Fruit fly (Drosophila melanogaster) whole organism, embryonic: ENCODE results near the gene CG33286.

ENCODE experiments used
- Blimp-1 ChIP-seq: fragments of 200-800 bp; sonication (Bioruptor generic); optimal IDR thresholded peaks from 3 replicates; lab custom pipeline; 2018; ENCODE audit warnings: missing biosample characterization, missing genetic modification characterization, mild to moderate bottlenecking, moderate library complexity, missing genetic modification reagents
- CG12236 ChIP-seq: fragments of 200-800 bp; sonication (Bioruptor generic); optimal IDR thresholded peaks from 2 replicates; lab custom pipeline; 2016; ENCODE audit warnings: missing biosample characterization, missing genetic modification characterization
- CG12299 ChIP-seq: fragments of 200-800 bp; sonication (Bioruptor generic); optimal IDR thresholded peaks from 2 replicates; lab custom pipeline; 2018; ENCODE audit warnings: missing biosample characterization, mild to moderate bottlenecking, missing genetic modification characterization
- CG1233 ChIP-seq: fragments of 200-800 bp; sonication (Bioruptor generic); optimal IDR thresholded peaks from 4 replicates; lab custom pipeline; 2018; ENCODE audit warnings: missing biosample characterization, mild to moderate bottlenecking, missing genetic modification characterization
- CG12391 ChIP-seq: fragments of 200-800 bp; sonication (Bioruptor generic); optimal IDR thresholded peaks from 3 replicates; lab custom pipeline; 2018; ENCODE audit warnings: missing biosample characterization, mild to moderate bottlenecking, missing genetic modification characterization, moderate library complexity
- CG12769 ChIP-seq: fragments of 200-800 bp; sonication (Bioruptor generic); optimal IDR thresholded peaks from 2 replicates; lab custom pipeline; 2019; ENCODE audit warnings: missing biosample characterization, mild to moderate bottlenecking, missing genetic modification characterization, moderate library complexity
- CG13287 ChIP-seq: fragments of 200-800 bp; sonication (Bioruptor generic); IDR thresholded peaks from 2 replicates; pipeline ENCODE4 v1.3.6; 2022; ENCODE audit warnings: missing biosample characterization, missing genetic modification characterization; ENCODE audit not compliant: partially characterized antibody
- CG13296 ChIP-seq: fragments of 200-800 bp; sonication (Bioruptor generic); optimal IDR thresholded peaks from 3 replicates; lab custom pipeline; 2018; ENCODE audit warnings: missing biosample characterization, mild to moderate bottlenecking, missing genetic modification characterization
- CG13624 ChIP-seq: fragments of 200-800 bp; sonication (Bioruptor generic); optimal IDR thresholded peaks from 2 replicates; lab custom pipeline; 2016; ENCODE audit warnings: missing biosample characterization, missing genetic modification characterization
- CG13775 ChIP-seq: fragments of 200-800 bp; sonication (Bioruptor generic); optimal IDR thresholded peaks from 3 replicates; lab custom pipeline; 2017; ENCODE audit warnings: missing biosample characterization, mild to moderate bottlenecking, missing genetic modification characterization
- CG13894 ChIP-seq: fragments of 200-800 bp; sonication (Bioruptor generic); optimal IDR thresholded peaks from 3 replicates; lab custom pipeline; 2018; ENCODE audit warnings: missing biosample characterization, mild to moderate bottlenecking, missing genetic modification characterization, moderate library complexity
- CG15696 ChIP-seq: fragments of 200-800 bp; sonication (Bioruptor generic); optimal IDR thresholded peaks from 2 replicates; lab custom pipeline; 2019; ENCODE audit warnings: missing biosample characterization, mild to moderate bottlenecking, missing genetic modification characterization, moderate library complexity
- CG16779 ChIP-seq: fragments of 200-800 bp; sonication (Bioruptor generic); IDR thresholded peaks from 2 replicates; pipeline ENCODE4 v1.3.6; 2022; ENCODE audit warnings: missing biosample characterization, missing genetic modification characterization
- CG42726 ChIP-seq: fragments of 200-800 bp; sonication (Bioruptor generic); IDR thresholded peaks from 2 replicates; pipeline ENCODE4 v1.3.6; 2022; ENCODE audit warnings: missing biosample characterization, missing genetic modification characterization; ENCODE audit not compliant: partially characterized antibody
- CG4854 ChIP-seq: fragments of 200-800 bp; sonication (Bioruptor generic); optimal IDR thresholded peaks from 2 replicates; lab custom pipeline; 2016; ENCODE audit warnings: missing biosample characterization, missing genetic modification characterization, inconsistent platforms
- CG6254 ChIP-seq: fragments of 200-800 bp; sonication (Bioruptor generic); optimal IDR thresholded peaks from 3 replicates; lab custom pipeline; 2017; ENCODE audit warnings: mild to moderate bottlenecking, missing biosample characterization, missing genetic modification reagents, missing genetic modification characterization
- CG6272 ChIP-seq: fragments of 200-800 bp; sonication (Bioruptor generic); IDR thresholded peaks from 2 replicates; pipeline ENCODE4 v1.3.6; 2022; ENCODE audit warnings: missing biosample characterization, missing genetic modification characterization
- CG6689 ChIP-seq: fragments of 200-800 bp; sonication (Bioruptor generic); IDR thresholded peaks from 2 replicates; pipeline ENCODE4 v1.3.6; 2022; ENCODE audit warnings: missing biosample characterization, missing genetic modification characterization
- CG6854 ChIP-seq: fragments of 200-800 bp; sonication (Bioruptor generic); optimal IDR thresholded peaks from 3 replicates; lab custom pipeline; 2017; ENCODE audit warnings: missing biosample characterization, mild to moderate bottlenecking, missing genetic modification characterization
- CG8281 ChIP-seq: fragments of 200-800 bp; sonication (Bioruptor generic); optimal IDR thresholded peaks from 2 replicates; lab custom pipeline; 2018; ENCODE audit warnings: missing biosample characterization, mild to moderate bottlenecking, missing genetic modification characterization, moderate library complexity
- CG8388 ChIP-seq: fragments of 200-800 bp; sonication (Bioruptor generic); optimal IDR thresholded peaks from 2 replicates; lab custom pipeline; 2019; ENCODE audit warnings: missing biosample characterization, mild to moderate bottlenecking, missing genetic modification characterization, moderate library complexity
- CG9727 ChIP-seq: fragments of 200-800 bp; sonication (Bioruptor generic); optimal IDR thresholded peaks from 3 replicates; lab custom pipeline; 2017; ENCODE audit warnings: missing biosample characterization, mild to moderate bottlenecking, missing genetic modification characterization
- Hand ChIP-seq: fragments of 200-800 bp; sonication (Bioruptor generic); optimal IDR thresholded peaks from 2 replicates; lab custom pipeline; 2017; ENCODE audit warnings: mild to moderate bottlenecking, missing biosample characterization, missing genetic modification reagents, missing genetic modification characterization
- HmgD ChIP-seq: fragments of 200-800 bp; sonication (Bioruptor generic); optimal IDR thresholded peaks from 3 replicates; lab custom pipeline; 2016; ENCODE audit warnings: missing biosample characterization, missing genetic modification characterization
- Hr78 ChIP-seq, 2 experiments: fragments of 200-800 bp in 1 of 2; fragments of >200 bp in 1 of 2; sonication (Bioruptor generic) in 1 of 2; optimal IDR thresholded peaks; 2 replicates each; lab custom pipeline; 2017 to 2019; ENCODE audit warnings: missing biosample characterization in 2 of 2, missing genetic modification characterization in 2 of 2, mild to moderate bottlenecking in 1 of 2, moderate library complexity in 1 of 2
- Taf1 ChIP-seq: fragments of 200-800 bp; sonication (Bioruptor generic); IDR thresholded peaks from 2 replicates; pipeline ENCODE4 v1.3.6; 2022; ENCODE audit warnings: missing biosample characterization, missing genetic modification characterization
- Trl ChIP-seq, 3 experiments: fragments of >200 bp in 2 of 3; fragments of 200-800 bp in 1 of 3; sonication (Bioruptor generic) in 1 of 3; optimal IDR thresholded peaks; 2 replicates in 1 of 3; 3 replicates in 2 of 3; lab custom pipeline; 2016 to 2017; ENCODE audit warnings: missing biosample characterization in 1 of 3, missing genetic modification characterization in 1 of 3
- Xrp1 ChIP-seq: fragments of 200-800 bp; sonication (Bioruptor generic); IDR thresholded peaks from 2 replicates; pipeline ENCODE4 v1.3.6; 2022; ENCODE audit warnings: missing biosample characterization, missing genetic modification characterization
- ac ChIP-seq: fragments of 200-800 bp; sonication (Bioruptor generic); optimal IDR thresholded peaks from 3 replicates; lab custom pipeline; 2017; ENCODE audit warnings: missing biosample characterization, mild to moderate bottlenecking, missing genetic modification characterization
- al ChIP-seq: fragments of 200-800 bp; sonication (Bioruptor generic); IDR thresholded peaks from 2 replicates; pipeline ENCODE4 v1.3.6; 2022; ENCODE audit warnings: missing biosample characterization, missing genetic modification characterization
- amos ChIP-seq: fragments of 200-800 bp; sonication (Bioruptor generic); IDR thresholded peaks from 2 replicates; pipeline ENCODE4 v1.3.6; 2022; ENCODE audit warnings: missing biosample characterization, missing genetic modification characterization; ENCODE audit not compliant: partially characterized antibody
- cad ChIP-seq: fragments of >200 bp; optimal IDR thresholded peaks from 2 replicates; lab custom pipeline; 2017; ENCODE audit warnings: missing biosample characterization, missing genetic modification characterization
- chif ChIP-seq, 2 experiments: fragments of 200-800 bp; sonication (Bioruptor generic); optimal IDR thresholded peaks; 3 replicates each; lab custom pipeline; 2016; ENCODE audit warnings: missing biosample characterization in 2 of 2, missing genetic modification characterization in 2 of 2
- chm ChIP-seq: fragments of 200-800 bp; sonication (Bioruptor generic); IDR thresholded peaks from 2 replicates; pipeline ENCODE4 v1.3.6; 2022; ENCODE audit warnings: missing biosample characterization, missing genetic modification characterization
- corto ChIP-seq: fragments of 200-800 bp; sonication (Bioruptor generic); optimal IDR thresholded peaks from 2 replicates; lab custom pipeline; 2016; ENCODE audit warnings: missing biosample characterization, mild to moderate bottlenecking, missing genetic modification characterization, moderate library complexity
- dan ChIP-seq: fragments of 200-800 bp; sonication (Bioruptor generic); IDR thresholded peaks from 2 replicates; pipeline ENCODE4 v1.3.6; 2022; ENCODE audit warnings: missing biosample characterization, missing genetic modification characterization
- fd102C ChIP-seq: fragments of 200-800 bp; sonication (Bioruptor generic); optimal IDR thresholded peaks from 2 replicates; lab custom pipeline; 2018; ENCODE audit warnings: missing biosample characterization, mild to moderate bottlenecking, missing genetic modification characterization, moderate library complexity
- gro ChIP-seq: fragments of 200-800 bp; sonication (Bioruptor generic); optimal IDR thresholded peaks from 2 replicates; lab custom pipeline; 2016; ENCODE audit warnings: missing biosample characterization, missing genetic modification characterization
- kni ChIP-seq: fragments of 200-800 bp; sonication (Bioruptor generic); optimal IDR thresholded peaks from 3 replicates; lab custom pipeline; 2017; ENCODE audit warnings: mild to moderate bottlenecking, missing biosample characterization, missing genetic modification reagents, missing genetic modification characterization
- lilli ChIP-seq: fragments of 200-800 bp; sonication (Bioruptor generic); optimal IDR thresholded peaks from 3 replicates; lab custom pipeline; 2016; ENCODE audit warnings: missing biosample characterization, missing genetic modification characterization
- pan ChIP-seq, 4 experiments: fragments of >200 bp in 3 of 4; fragments of 200-800 bp in 1 of 4; sonication (Bioruptor generic) in 1 of 4; optimal IDR thresholded peaks in 3 of 4; IDR thresholded peaks in 1 of 4; 2 replicates each; pipeline versions ENCODE4 v1.3.6 to Lab custom; 2017 to 2022; ENCODE audit warnings: missing biosample characterization in 2 of 4, missing genetic modification characterization in 2 of 4, mixed read lengths in 1 of 4
- pnt ChIP-seq: fragments of 200-800 bp; sonication (Bioruptor generic); optimal IDR thresholded peaks from 3 replicates; lab custom pipeline; 2016; ENCODE audit warnings: missing biosample characterization, missing genetic modification characterization
- psq ChIP-seq: fragments of 200-800 bp; sonication (Bioruptor generic); optimal IDR thresholded peaks from 2 replicates; lab custom pipeline; 2017; ENCODE audit warnings: missing biosample characterization, missing genetic modification characterization
- sd ChIP-seq: fragments of 200-800 bp; sonication (Bioruptor generic); optimal IDR thresholded peaks from 3 replicates; lab custom pipeline; 2018; ENCODE audit warnings: missing biosample characterization, mild to moderate bottlenecking, missing genetic modification characterization, moderate library complexity
- shn ChIP-seq: fragments of 200-800 bp; sonication (Bioruptor generic); optimal IDR thresholded peaks from 3 replicates; lab custom pipeline; 2016; ENCODE audit warnings: missing biosample characterization, missing genetic modification characterization
- sr ChIP-seq: fragments of 200-800 bp; sonication (Bioruptor generic); IDR thresholded peaks from 3 replicates; pipeline ENCODE4 v1.3.6; 2022; ENCODE audit warnings: missing biosample characterization, missing genetic modification characterization
- yki ChIP-seq: fragments of >200 bp; optimal IDR thresholded peaks from 3 replicates; lab custom pipeline; 2018

CG33286 gene

DNA sequence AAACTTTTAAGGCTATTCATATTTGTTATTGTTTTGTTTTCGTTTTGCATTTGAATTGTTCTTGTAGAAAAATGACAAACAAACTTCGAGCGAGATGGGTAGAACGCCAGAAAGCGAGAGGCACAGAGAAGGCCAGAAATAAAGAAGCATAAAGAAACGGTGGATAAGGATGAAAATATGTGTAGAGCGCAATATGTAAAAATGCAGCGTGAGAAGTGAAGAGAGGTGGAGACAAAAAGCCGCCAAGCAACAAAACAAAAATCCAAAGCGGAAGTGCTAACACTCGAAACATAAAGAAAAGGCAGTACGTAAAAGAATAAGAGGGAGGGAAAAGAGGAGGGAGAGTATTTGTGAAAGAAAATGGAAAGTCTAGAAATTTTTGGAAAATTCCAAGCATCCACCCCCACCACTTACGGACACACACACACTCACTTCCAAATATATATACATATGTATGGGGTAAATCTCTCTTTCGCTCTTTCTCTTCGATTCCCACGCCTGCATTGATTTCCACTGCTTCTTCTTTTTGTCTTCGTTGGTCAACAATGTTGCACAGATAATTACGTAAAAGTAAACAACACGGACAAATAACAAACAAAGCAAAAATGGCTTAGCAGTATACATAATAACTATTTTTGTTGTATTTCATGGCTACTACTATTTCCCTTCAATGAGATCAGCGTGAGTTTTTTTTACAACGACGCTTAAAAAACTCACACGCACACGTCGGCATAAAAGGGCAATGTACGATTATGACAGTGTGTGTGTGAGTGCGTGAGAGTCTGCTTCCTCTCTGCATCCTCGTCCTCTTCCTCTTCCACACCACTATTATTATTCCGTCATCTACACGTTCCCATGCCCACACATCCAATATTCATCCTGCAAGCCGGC, 33.1 kb upstream of the CG33286 start (continued):
- TF ChIP-seq Trl (optimal IDR thresholded peaks at IDR 0.05; lab: Kevin White, UChicago) = peak; percentile 44 to 59
- peak; percentile 18 for TF ChIP-seq Trl (GFP tag; optimal IDR thresholded peaks at IDR 0.05; lab: Kevin White, UChicago)
- peak; percentile 20 for TF ChIP-seq CG12236 (GFP tag; lab: Kevin White, UChicago)
- peak; percentile 32 for TF ChIP-seq pnt (GFP tag; lab: Kevin White, UChicago)
- peak; percentile 1 for TF ChIP-seq CG12391 (tag; lab: Kevin White, UChicago)
- TF ChIP-seq chif (GFP tag; optimal IDR thresholded peaks at IDR 0.05; lab: Kevin White, UChicago) = peak in 1 of 2 experiments; percentile 35
- TF ChIP-seq kni (GFP tag; lab: Kevin White, UChicago) = peak; percentile 83
- peak; percentile 52; the same call in 1 of the 3 replicates for TF ChIP-seq sr (GFP tag; lab: Robert Waterston, UW)
- no peak for TF ChIP-seq CG16779
- TF ChIP-seq Hand = no peak
- TF ChIP-seq CG8388 = peak; percentile 31
- TF ChIP-seq cad (GFP tag; lab: Kevin White, UChicago) = no peak
- TF ChIP-seq CG8281 (tag; lab: Kevin White, UChicago) = peak; percentile 4
- no peak for TF ChIP-seq Taf1 (GFP tag; lab: Robert Waterston, UW)
- TF ChIP-seq pan (optimal IDR thresholded peaks at IDR 0.05; lab: Kevin White, UChicago) = no peak
- no peak for TF ChIP-seq pan (GFP tag; optimal IDR thresholded peaks at IDR 0.05 in 1 of 2, IDR thresholded peaks at IDR 0.05 in 1 of 2)
- no peak for TF ChIP-seq CG42726 (GFP tag; lab: Robert Waterston, UW)
- no peak for TF ChIP-seq CG13296 (GFP tag; lab: Kevin White, UChicago)
- TF ChIP-seq sd (tag; lab: Kevin White, UChicago) = peak; percentile 96
- no peak for TF ChIP-seq al (GFP tag; lab: Robert Waterston, UW)
- peak; percentile 5 for TF ChIP-seq CG13624
- peak; percentile 90 for TF ChIP-seq Blimp-1 (GFP tag; lab: Kevin White, UChicago)
- no peak for TF ChIP-seq CG6854 (GFP tag; lab: Kevin White, UChicago)
- peak; percentile 4 for TF ChIP-seq lilli (GFP tag; lab: Kevin White, UChicago)
- peak in 1 of 2 experiments; percentile 14 for TF ChIP-seq Hr78 (GFP tag; optimal IDR thresholded peaks at IDR 0.05; lab: Kevin White, UChicago)
- no peak for TF ChIP-seq CG12299
- TF ChIP-seq psq (GFP tag; lab: Kevin White, UChicago) = peak; percentile 94
- TF ChIP-seq Xrp1 = peak; percentile 65
- peak; percentile 38 for TF ChIP-seq CG13775 (GFP tag; lab: Kevin White, UChicago)
- no peak for TF ChIP-seq CG12769
- no peak for TF ChIP-seq amos (GFP tag; lab: Robert Waterston, UW)
- no peak for TF ChIP-seq yki (lab: Kevin White, UChicago)
- no peak for TF ChIP-seq shn (GFP tag; lab: Kevin White, UChicago)
- no peak for TF ChIP-seq CG6689 (GFP tag; lab: Robert Waterston, UW)
- no peak for TF ChIP-seq CG13894
- no peak for TF ChIP-seq CG13287 (GFP tag; lab: Robert Waterston, UW)
- no peak for TF ChIP-seq CG6272
- no peak for TF ChIP-seq dan
- TF ChIP-seq HmgD (GFP tag; lab: Kevin White, UChicago) = no peak
- peak; percentile 44; the same call in 1 of the 2 replicates for TF ChIP-seq chm (GFP tag; lab: Robert Waterston, UW)
- TF ChIP-seq CG9727 (GFP tag; lab: Kevin White, UChicago) = peak; percentile 77
- no peak for TF ChIP-seq CG1233 (GFP tag; lab: Kevin White, UChicago)
- TF ChIP-seq CG6254 = peak; percentile 4
- peak; percentile 79 for TF ChIP-seq ac (GFP tag; lab: Kevin White, UChicago)
- TF ChIP-seq gro (GFP tag; lab: Kevin White, UChicago) = no peak
- no peak for TF ChIP-seq corto (GFP tag; lab: Kevin White, UChicago)
- TF ChIP-seq fd102C (GFP tag; lab: Kevin White, UChicago) = peak; percentile 94
- peak; percentile 81 for TF ChIP-seq CG15696 (tag; lab: Kevin White, UChicago)
- TF ChIP-seq CG4854 (GFP tag; lab: Kevin White, UChicago) = no peak
